Worm (Caenorhabditis elegans) whole organism, young adult: ENCODE data around the gene kbp-1.

Source experiments
- F37B4.10 ChIP-seq: fragments of 200-800 bp; sonication (Bioruptor generic); IDR thresholded peaks from 2 replicates; pipeline ENCODE4 v1.3.6; 2022; ENCODE audit warnings: missing genetic modification characterization, missing compliant biosample characterization
- ets-4 ChIP-seq: fragments of 200-800 bp; sonication (Bioruptor generic); optimal IDR thresholded peaks from 2 replicates; lab custom pipeline; 2018; ENCODE audit warnings: mild to moderate bottlenecking, missing genetic modification characterization, missing compliant biosample characterization
- lsy-27 ChIP-seq: sonication (generic microtip); optimal IDR thresholded peaks from 2 replicates; lab custom pipeline; 2017; ENCODE audit warnings: missing genetic modification characterization, mild to moderate bottlenecking, missing compliant biosample characterization, antibody characterized with exemption, missing genotype, borderline replicate concordance; ENCODE audit not compliant: insufficient read depth
- nhr-90 ChIP-seq: sonication (generic microtip); optimal IDR thresholded peaks from 2 replicates; lab custom pipeline; 2016; ENCODE audit warnings: missing genotype, mild to moderate bottlenecking, missing genetic modification characterization, missing compliant biosample characterization
- ztf-18 ChIP-seq: sonication (generic microtip); optimal IDR thresholded peaks from 2 replicates; lab custom pipeline; 2016; ENCODE audit warnings: missing genotype, mild to moderate bottlenecking, missing genetic modification characterization, missing compliant biosample characterization

DNA sequence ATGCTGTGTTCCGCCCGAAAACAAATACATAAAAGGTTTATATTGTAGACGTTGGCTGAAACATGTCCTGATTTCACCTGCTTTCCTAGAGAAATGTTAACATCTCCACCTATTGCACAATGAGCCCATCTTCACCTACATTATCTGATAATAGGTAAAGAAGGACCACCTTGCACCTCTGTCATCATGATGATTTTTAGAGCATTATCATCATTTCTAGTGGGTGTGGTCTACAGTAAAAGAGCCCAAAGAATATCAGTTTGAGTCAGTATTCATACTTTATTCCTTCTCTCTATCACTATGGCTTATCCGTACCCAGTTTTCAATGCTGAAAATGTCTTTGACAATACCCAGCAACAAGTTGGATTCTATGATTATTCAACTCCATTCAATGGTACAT, 14.8 kb downstream of the kbp-1 start, which contains the start of gene med-2:
- no peak for TF ChIP-seq lsy-27 (tag; lab: Kevin White, UChicago)
- TF ChIP-seq F37B4.10 (GFP tag; lab: Robert Waterston, UW) = no peak
- no peak for TF ChIP-seq nhr-90 (tag; lab: Kevin White, UChicago)
- TF ChIP-seq ztf-18 = no peak
- TF ChIP-seq ets-4 (GFP tag; lab: Kevin White, UChicago) = no peak
